Fruit fly (Drosophila melanogaster) whole organism, embryonic: ENCODE data around the gene ss.
A peak's percentile ranks its signal among the peaks of the same experiment; 100 is the strongest.

Source experiments
- Atf3 ChIP-seq: fragments of 200-800 bp; sonication (Bioruptor generic); optimal IDR thresholded peaks from 3 replicates; lab custom pipeline; 2016; ENCODE audit warnings: missing biosample characterization, missing genetic modification characterization
- Bgb ChIP-seq: fragments of 200-800 bp; sonication (Bioruptor generic); IDR thresholded peaks from 2 replicates; pipeline ENCODE4 v1.3.6; 2022; ENCODE audit warnings: missing biosample characterization, missing genetic modification characterization; ENCODE audit not compliant: partially characterized antibody
- CG10979 ChIP-seq: fragments of 200-800 bp; sonication (Bioruptor generic); optimal IDR thresholded peaks from 2 replicates; lab custom pipeline; 2018; ENCODE audit warnings: missing biosample characterization, mild to moderate bottlenecking, missing genetic modification characterization, moderate library complexity
- CG12744 ChIP-seq: fragments of 200-800 bp; sonication (Bioruptor generic); optimal IDR thresholded peaks from 2 replicates; lab custom pipeline; 2016; ENCODE audit warnings: missing biosample characterization, missing genetic modification characterization
- CG12942 ChIP-seq: fragments of 200-800 bp; sonication (Bioruptor generic); optimal IDR thresholded peaks from 3 replicates; lab custom pipeline; 2016; ENCODE audit warnings: missing biosample characterization, missing genetic modification characterization
- CG14965 ChIP-seq: fragments of 200-800 bp; sonication (Bioruptor generic); optimal IDR thresholded peaks from 2 replicates; lab custom pipeline; 2016; ENCODE audit warnings: missing biosample characterization, missing genetic modification characterization, borderline replicate concordance
- CG15073 ChIP-seq: fragments of 200-800 bp; sonication (Bioruptor generic); optimal IDR thresholded peaks from 2 replicates; lab custom pipeline; 2016; ENCODE audit warnings: missing biosample characterization, missing genetic modification characterization
- CG15514 ChIP-seq: fragments of 200-800 bp; sonication (Bioruptor generic); optimal IDR thresholded peaks from 3 replicates; lab custom pipeline; 2017; ENCODE audit warnings: missing biosample characterization, missing genetic modification characterization, mild to moderate bottlenecking, moderate library complexity, missing genetic modification reagents
- CG16779 ChIP-seq: fragments of 200-800 bp; sonication (Bioruptor generic); IDR thresholded peaks from 2 replicates; pipeline ENCODE4 v1.3.6; 2022; ENCODE audit warnings: missing biosample characterization, missing genetic modification characterization
- CG17186 ChIP-seq: fragments of 200-800 bp; sonication (Bioruptor generic); optimal IDR thresholded peaks from 3 replicates; lab custom pipeline; 2017; ENCODE audit warnings: missing biosample characterization, missing genetic modification reagents, missing genetic modification characterization
- CG2120 ChIP-seq: fragments of 200-800 bp; sonication (Bioruptor generic); optimal IDR thresholded peaks from 3 replicates; lab custom pipeline; 2016; ENCODE audit warnings: missing biosample characterization, missing genetic modification characterization
- CG30403 ChIP-seq: fragments of 200-800 bp; sonication (Bioruptor generic); optimal IDR thresholded peaks from 3 replicates; lab custom pipeline; 2016; ENCODE audit warnings: missing biosample characterization, missing genetic modification characterization
- CG34376 ChIP-seq: fragments of 200-800 bp; sonication (Bioruptor generic); optimal IDR thresholded peaks from 2 replicates; lab custom pipeline; 2018; ENCODE audit warnings: missing biosample characterization, mild to moderate bottlenecking, missing genetic modification characterization
- CG4328 ChIP-seq: fragments of 200-800 bp; sonication (Bioruptor generic); optimal IDR thresholded peaks from 3 replicates; lab custom pipeline; 2017; ENCODE audit warnings: missing biosample characterization, missing genetic modification reagents, missing genetic modification characterization
- CG43689 ChIP-seq: fragments of 200-800 bp; sonication (Bioruptor generic); IDR thresholded peaks from 2 replicates; pipeline ENCODE4 v1.3.6; 2022; ENCODE audit warnings: missing biosample characterization, missing genetic modification characterization
- CG4707 ChIP-seq: fragments of 200-800 bp; sonication (Bioruptor generic); optimal IDR thresholded peaks from 2 replicates; lab custom pipeline; 2018; ENCODE audit warnings: missing biosample characterization, mild to moderate bottlenecking, missing genetic modification characterization, moderate library complexity
- CG4854 ChIP-seq: fragments of 200-800 bp; sonication (Bioruptor generic); optimal IDR thresholded peaks from 2 replicates; lab custom pipeline; 2016; ENCODE audit warnings: missing biosample characterization, missing genetic modification characterization, inconsistent platforms
- CG5245 ChIP-seq: fragments of 200-800 bp; sonication (Bioruptor generic); optimal IDR thresholded peaks from 3 replicates; lab custom pipeline; 2016; ENCODE audit warnings: missing biosample characterization, missing genetic modification characterization
- CG8281 ChIP-seq: fragments of 200-800 bp; sonication (Bioruptor generic); optimal IDR thresholded peaks from 2 replicates; lab custom pipeline; 2018; ENCODE audit warnings: missing biosample characterization, mild to moderate bottlenecking, missing genetic modification characterization, moderate library complexity
- CG8478 ChIP-seq: fragments of >200 bp; optimal IDR thresholded peaks from 2 replicates; lab custom pipeline; 2018
- CG9876 ChIP-seq: fragments of 200-800 bp; sonication (Bioruptor generic); optimal IDR thresholded peaks from 2 replicates; lab custom pipeline; 2016; ENCODE audit warnings: missing biosample characterization, missing genetic modification characterization
- CrebB ChIP-seq: fragments of 200-800 bp; sonication (Bioruptor generic); optimal IDR thresholded peaks from 3 replicates; lab custom pipeline; 2018; ENCODE audit warnings: missing biosample characterization, mild to moderate bottlenecking, missing genetic modification characterization
- D ChIP-seq, 2 experiments: fragments of 200-800 bp in 1 of 2; fragments of >200 bp in 1 of 2; sonication (Bioruptor generic) in 1 of 2; optimal IDR thresholded peaks; 2 replicates in 1 of 2; 3 replicates in 1 of 2; lab custom pipeline; 2017; ENCODE audit warnings: mild to moderate bottlenecking in 1 of 2, missing biosample characterization in 1 of 2, missing genetic modification characterization in 1 of 2, missing genetic modification reagents in 1 of 2
- Dad ChIP-seq: fragments of 200-800 bp; sonication (Bioruptor generic); optimal IDR thresholded peaks from 3 replicates; lab custom pipeline; 2016; ENCODE audit warnings: missing biosample characterization, missing genetic modification characterization
- Drgx ChIP-seq: fragments of 200-800 bp; sonication (Bioruptor generic); IDR thresholded peaks from 2 replicates; pipeline ENCODE4 v1.3.6; 2022; ENCODE audit warnings: missing biosample characterization, missing genetic modification characterization
- E2f1 ChIP-seq: fragments of 200-800 bp; sonication (Bioruptor generic); IDR thresholded peaks from 2 replicates; pipeline ENCODE4 v1.3.6; 2022; ENCODE audit warnings: missing biosample characterization, missing genetic modification characterization
- HLHmδ ChIP-seq: fragments of 200-800 bp; sonication (Bioruptor generic); optimal IDR thresholded peaks from 2 replicates; lab custom pipeline; 2018; ENCODE audit warnings: missing biosample characterization, mild to moderate bottlenecking, missing genetic modification characterization, moderate library complexity
- Nf-YA ChIP-seq: fragments of 200-800 bp; sonication (Bioruptor generic); IDR thresholded peaks from 2 replicates; pipeline ENCODE4 v1.3.6; 2022; ENCODE audit warnings: missing biosample characterization, missing genetic modification characterization
- Nf-YC ChIP-seq: fragments of 200-800 bp; optimal IDR thresholded peaks from 3 replicates; lab custom pipeline; 2019; ENCODE audit warnings: missing biosample characterization, mild to moderate bottlenecking, missing genetic modification characterization, moderate library complexity
- Six4 ChIP-seq: fragments of 200-800 bp; sonication (Bioruptor generic); optimal IDR thresholded peaks from 2 replicates; lab custom pipeline; 2016; ENCODE audit warnings: missing biosample characterization, missing genetic modification characterization
- Sry-δ ChIP-seq: fragments of 200-800 bp; sonication (Bioruptor generic); optimal IDR thresholded peaks from 2 replicates; lab custom pipeline; 2016; ENCODE audit warnings: missing biosample characterization, missing genetic modification characterization
- Xbp1 ChIP-seq: fragments of 200-800 bp; sonication (Bioruptor generic); optimal IDR thresholded peaks from 3 replicates; lab custom pipeline; 2016; ENCODE audit warnings: missing biosample characterization, mild to moderate bottlenecking, missing genetic modification characterization
- chm ChIP-seq: fragments of 200-800 bp; sonication (Bioruptor generic); IDR thresholded peaks from 2 replicates; pipeline ENCODE4 v1.3.6; 2022; ENCODE audit warnings: missing biosample characterization, missing genetic modification characterization
- da ChIP-seq: fragments of 200-800 bp; sonication (Bioruptor generic); optimal IDR thresholded peaks from 2 replicates; lab custom pipeline; 2016; ENCODE audit warnings: missing biosample characterization, missing genetic modification characterization
- dimm ChIP-seq: fragments of 200-800 bp; sonication (Bioruptor generic); IDR thresholded peaks from 2 replicates; pipeline ENCODE4 v1.3.6; 2022; ENCODE audit warnings: missing biosample characterization, missing genetic modification characterization
- ems ChIP-seq: fragments of 200-800 bp; sonication (Bioruptor generic); optimal IDR thresholded peaks from 3 replicates; lab custom pipeline; 2016; ENCODE audit warnings: missing biosample characterization, missing genetic modification characterization
- fd64A ChIP-seq: fragments of 200-800 bp; sonication (Bioruptor generic); optimal IDR thresholded peaks from 3 replicates; lab custom pipeline; 2018; ENCODE audit warnings: missing biosample characterization, mild to moderate bottlenecking, missing genetic modification characterization
- fru ChIP-seq: fragments of >200 bp; optimal IDR thresholded peaks from 2 replicates; lab custom pipeline; 2017
- gcm ChIP-seq: fragments of 200-800 bp; sonication (Bioruptor generic); optimal IDR thresholded peaks from 2 replicates; lab custom pipeline; 2019; ENCODE audit warnings: missing biosample characterization, mild to moderate bottlenecking, missing genetic modification characterization, moderate library complexity
- grn ChIP-seq: fragments of 200-800 bp; sonication (Bioruptor generic); optimal IDR thresholded peaks from 3 replicates; lab custom pipeline; 2017; ENCODE audit warnings: missing biosample characterization, missing genetic modification characterization
- lilli ChIP-seq: fragments of 200-800 bp; sonication (Bioruptor generic); optimal IDR thresholded peaks from 3 replicates; lab custom pipeline; 2016; ENCODE audit warnings: missing biosample characterization, missing genetic modification characterization
- lov ChIP-seq, 2 experiments: fragments of 200-800 bp in 1 of 2; fragments of >200 bp in 1 of 2; sonication (Bioruptor generic) in 1 of 2; IDR thresholded peaks in 1 of 2; optimal IDR thresholded peaks in 1 of 2; 2 replicates in 1 of 2; 3 replicates in 1 of 2; pipeline versions ENCODE4 v1.3.6 to Lab custom; 2017 to 2022; ENCODE audit warnings: missing biosample characterization in 1 of 2, missing genetic modification characterization in 1 of 2
- mld ChIP-seq: fragments of 200-800 bp; sonication (Bioruptor generic); IDR thresholded peaks from 3 replicates; pipeline ENCODE4 v1.3.6; 2022; ENCODE audit warnings: missing biosample characterization, missing genetic modification characterization; ENCODE audit not compliant: partially characterized antibody
- nau ChIP-seq: fragments of 200-800 bp; sonication (Bioruptor generic); optimal IDR thresholded peaks from 3 replicates; lab custom pipeline; 2017; ENCODE audit warnings: missing biosample characterization, mild to moderate bottlenecking, missing genetic modification characterization, missing genetic modification reagents
- onecut ChIP-seq: fragments of 200-800 bp; sonication (Bioruptor generic); IDR thresholded peaks from 2 replicates; pipeline ENCODE4 v1.3.6; 2022; ENCODE audit warnings: missing biosample characterization, missing genetic modification characterization
- pb ChIP-seq: fragments of 200-800 bp; sonication (Bioruptor generic); optimal IDR thresholded peaks from 3 replicates; lab custom pipeline; 2016; ENCODE audit warnings: missing biosample characterization, missing genetic modification characterization
- pita ChIP-seq: fragments of 200-800 bp; sonication (Bioruptor generic); optimal IDR thresholded peaks from 2 replicates; lab custom pipeline; 2017; ENCODE audit warnings: missing biosample characterization, mild to moderate bottlenecking, missing genetic modification characterization
- rib ChIP-seq: fragments of 200-800 bp; sonication (Bioruptor generic); IDR thresholded peaks from 2 replicates; pipeline ENCODE4 v1.3.6; 2022; ENCODE audit warnings: missing biosample characterization, missing genetic modification characterization
- sob ChIP-seq: fragments of 200-800 bp; sonication (Bioruptor generic); IDR thresholded peaks from 2 replicates; pipeline ENCODE4 v1.3.6; 2022; ENCODE audit warnings: missing biosample characterization, missing genetic modification characterization
- tio ChIP-seq: fragments of 200-800 bp; sonication (Bioruptor generic); optimal IDR thresholded peaks from 2 replicates; lab custom pipeline; 2017; ENCODE audit warnings: missing biosample characterization, missing genetic modification characterization, inconsistent platforms

ss gene

DNA sequence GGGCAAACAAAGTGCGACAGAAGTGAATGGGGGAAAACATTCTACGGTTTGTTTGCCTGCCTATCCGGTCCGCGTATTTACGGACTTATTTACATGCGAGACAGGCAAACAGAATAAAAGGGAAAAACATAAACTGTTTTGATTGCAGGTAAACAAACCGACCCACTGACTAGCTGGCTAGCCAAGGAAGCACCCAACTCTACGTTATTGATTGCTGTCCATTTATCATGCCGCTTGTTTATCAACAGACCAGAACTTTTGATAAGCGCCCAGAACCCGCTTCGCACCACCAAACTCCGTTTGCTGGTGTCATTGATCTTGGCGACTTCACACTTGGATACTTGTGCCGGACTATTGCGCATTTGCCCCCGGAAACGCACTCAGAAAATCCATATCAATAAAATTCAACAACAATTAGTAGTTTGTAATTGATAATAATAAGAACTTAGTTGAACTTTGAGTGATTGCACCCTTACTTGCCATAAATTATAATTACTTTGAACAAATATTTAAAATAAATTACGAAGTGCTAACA lies 71.6 kb downstream of the ss start (continued):
- TF ChIP-seq Sry-δ (GFP tag; lab: Kevin White, UChicago) (no peak), fd64A (GFP tag; lab: Kevin White, UChicago) (peak; percentile 70), CG15514 (GFP tag; lab: Kevin White, UChicago) (peak; percentile 39), Six4 (GFP tag; lab: Kevin White, UChicago) (peak; percentile 31), rib (GFP tag; lab: Robert Waterston, UW) (peak; percentile 68; the same call in 1 of the 2 replicates), E2f1 (peak; percentile 55; the same call in 1 of the 2 replicates), CG5245 (GFP tag; lab: Kevin White, UChicago) (no peak), CG16779 (GFP tag; lab: Robert Waterston, UW) (0 out of 2 replicates have a peak, but pooled peaks have one; percentile 53), HLHmδ (GFP tag; lab: Kevin White, UChicago) (peak; percentile 73), pb (GFP tag; lab: Kevin White, UChicago) (peak; percentile 15), CG4707 (GFP tag; lab: Kevin White, UChicago) (peak; percentile 74), CG4854 (peak; percentile 21), onecut (peak; percentile 52), Nf-YC (tag; lab: Kevin White, UChicago) (no peak), grn (peak; percentile 77), dimm (GFP tag; lab: Robert Waterston, UW) (no peak), Atf3 (GFP tag; lab: Kevin White, UChicago) (peak; percentile 62), CG12942 (GFP tag; lab: Kevin White, UChicago) (peak; percentile 68), CG34376 (peak; percentile 18), CG17186 (GFP tag; lab: Kevin White, UChicago) (peak; percentile 37), CG8478 (no peak), Drgx (GFP tag; lab: Robert Waterston, UW) (no peak), fru (lab: Kevin White, UChicago) (no peak), CG9876 (GFP tag; lab: Kevin White, UChicago) (no peak), Nf-YA (GFP tag; lab: Robert Waterston, UW) (0 out of 2 replicates have a peak, but pooled peaks have one; percentile 26), CG43689 (GFP tag; lab: Robert Waterston, UW) (no peak), lilli (GFP tag; lab: Kevin White, UChicago) (no peak), lov (optimal IDR thresholded peaks at IDR 0.05; lab: Kevin White, UChicago) (no peak), lov (GFP tag; IDR thresholded peaks at IDR 0.05; lab: Robert Waterston, UW) (peak; percentile 61; the same call in 1 of the 3 replicates), CG14965 (GFP tag; lab: Kevin White, UChicago) (no peak), ems (GFP tag; lab: Kevin White, UChicago) (peak; percentile 62), CG30403 (GFP tag; lab: Kevin White, UChicago) (no peak), chm (peak; percentile 80), Dad (no peak), CG15073 (GFP tag; lab: Kevin White, UChicago) (peak; percentile 22), CrebB (tag; lab: Kevin White, UChicago) (peak; percentile 86), CG12744 (peak; percentile 50), CG10979 (peak; percentile 42), tio (GFP tag; lab: Kevin White, UChicago) (peak; percentile 64), D (optimal IDR thresholded peaks at IDR 0.05; lab: Kevin White, UChicago) (no peak), D (GFP tag; optimal IDR thresholded peaks at IDR 0.05; lab: Kevin White, UChicago) (peak; percentile 55), mld (GFP tag; lab: Robert Waterston, UW) (no peak), da (GFP tag; lab: Kevin White, UChicago) (no peak), gcm (GFP tag; lab: Kevin White, UChicago) (peak; percentile 41), nau (GFP tag; lab: Kevin White, UChicago) (peak; percentile 76), Bgb (GFP tag; lab: Robert Waterston, UW) (no peak), sob (GFP tag; lab: Robert Waterston, UW) (peak; percentile 72), CG8281 (peak; percentile 39), Xbp1 (GFP tag; lab: Kevin White, UChicago) (no peak), CG4328 (GFP tag; lab: Kevin White, UChicago) (peak; percentile 73), CG2120 (peak; percentile 60), pita (GFP tag; lab: Kevin White, UChicago) (no peak)
